Worm (Caenorhabditis elegans): ENCODE results near the gene F26C11.3.

ce11 chrII:9859575-9859974 lies 55.3 kb downstream of the F26C11.3 start, which contains the start of gene chil-5:
- TF ChIP-seq F49E8.2 (tag; optimal IDR thresholded peaks at IDR 0.05; ENCODE audit: insufficient read depth) (no peak), snpc-4 (GFP tag; optimal IDR thresholded peaks at IDR 0.05) (no peak), snpc-4 (tag; optimal IDR thresholded peaks at IDR 0.05) (no peak), madf-8 (GFP tag; conservative IDR thresholded peaks at IDR 0.05) (no peak), sea-2 (GFP tag; IDR thresholded peaks at IDR 0.05) (no peak), egl-18 (GFP tag; IDR thresholded peaks at IDR 0.05) (no peak), pha-4 (tag; optimal IDR thresholded peaks at IDR 0.05) (no peak), ama-1 (optimal IDR thresholded peaks at IDR 0.05) (no peak), ama-1 (GFP tag; optimal IDR thresholded peaks at IDR 0.05) (no peak), lir-1 (GFP tag; conservative IDR thresholded peaks at IDR 0.05) (no peak), ceh-40 (GFP tag; IDR thresholded peaks at IDR 0.05) (no peak), unc-62 (GFP tag; optimal IDR thresholded peaks at IDR 0.05) (no peak), F57C9.4 (tag; optimal IDR thresholded peaks at IDR 0.05) (no peak), mxl-1 (tag; optimal IDR thresholded peaks at IDR 0.05) (no peak), tbx-9 (tag; optimal IDR thresholded peaks at IDR 0.05; ENCODE audit: borderline replicate concordance) (no peak), let-526 (GFP tag; IDR thresholded peaks at IDR 0.05) (no peak)

Measured in whole organism, young adult.